Worm (Caenorhabditis elegans) whole organism, early embryonic: ENCODE data around the gene Y37A1B.7.

Source experiments
- B0310.2 ChIP-seq: sonication (generic microtip); optimal IDR thresholded peaks from 2 replicates; lab custom pipeline; 2016; ENCODE audit warnings: mild to moderate bottlenecking, missing genetic modification characterization, missing compliant biosample characterization
- F13C5.2 ChIP-seq: sonication (generic microtip); optimal IDR thresholded peaks from 2 replicates; lab custom pipeline; 2017; ENCODE audit warnings: mild to moderate bottlenecking, missing genetic modification characterization, inconsistent platforms, missing compliant biosample characterization
- aly-1 ChIP-seq: sonication (generic microtip); optimal IDR thresholded peaks from 2 replicates; lab custom pipeline; 2016; ENCODE audit warnings: missing genetic modification characterization, missing compliant biosample characterization
- ama-1 ChIP-seq: fragments of 150-350 bp; optimal IDR thresholded peaks from 2 replicates; lab custom pipeline; 2014
- ceh-13 ChIP-seq: fragments of 200-800 bp; sonication (Bioruptor generic); optimal IDR thresholded peaks from 2 replicates; lab custom pipeline; 2018; ENCODE audit warnings: mild to moderate bottlenecking, missing genetic modification characterization, missing compliant biosample characterization
- ceh-36 ChIP-seq: sonication (generic microtip); optimal IDR thresholded peaks from 2 replicates; lab custom pipeline; 2016; ENCODE audit warnings: missing genetic modification characterization, inconsistent platforms, missing compliant biosample characterization
- ets-7 ChIP-seq: sonication (generic microtip); optimal IDR thresholded peaks from 2 replicates; lab custom pipeline; 2016; ENCODE audit warnings: missing genotype, missing genetic modification characterization, missing compliant biosample characterization
- flt-1 ChIP-seq: fragments of 200-800 bp; sonication (Bioruptor generic); IDR thresholded peaks from 2 replicates; pipeline ENCODE4 v1.3.6; 2022; ENCODE audit warnings: missing genetic modification characterization, missing compliant biosample characterization
- hmbx-1 ChIP-seq: sonication (generic microtip); optimal IDR thresholded peaks from 2 replicates; lab custom pipeline; 2016; ENCODE audit warnings: mild to moderate bottlenecking, missing genetic modification characterization, missing compliant biosample characterization
- hmg-4 ChIP-seq: fragments of 200-800 bp; sonication (Bioruptor generic); optimal IDR thresholded peaks from 2 replicates; lab custom pipeline; 2018; ENCODE audit warnings: mild to moderate bottlenecking, missing genetic modification characterization, missing compliant biosample characterization
- hnd-1 ChIP-seq: sonication (generic microtip); optimal IDR thresholded peaks from 2 replicates; lab custom pipeline; 2016; ENCODE audit warnings: missing genetic modification characterization, missing compliant biosample characterization
- pes-1 ChIP-seq: fragments of 200-800 bp; sonication (Bioruptor generic); IDR thresholded peaks from 2 replicates; pipeline ENCODE4 v1.3.6; 2022; ENCODE audit warnings: missing genetic modification reagents, missing genetic modification characterization, missing compliant biosample characterization
- scrt-1 ChIP-seq: fragments of 200-800 bp; sonication (Bioruptor generic); IDR thresholded peaks from 2 replicates; pipeline ENCODE4 v1.3.6; 2022; ENCODE audit warnings: missing genetic modification characterization, missing compliant biosample characterization
- sea-1 ChIP-seq: fragments of 200-800 bp; sonication (Bioruptor generic); conservative IDR thresholded peaks from 2 replicates; pipeline ENCODE4 v1.3.6; 2022; ENCODE audit warnings: missing genetic modification characterization, missing compliant biosample characterization
- tbx-11 ChIP-seq: fragments of 200-800 bp; sonication (Bioruptor generic); IDR thresholded peaks from 2 replicates; pipeline ENCODE4 v1.3.6; 2022; ENCODE audit warnings: missing genetic modification characterization, missing compliant biosample characterization
- tbx-37 ChIP-seq: fragments of 200-800 bp; sonication (Bioruptor generic); conservative IDR thresholded peaks from 2 replicates; pipeline ENCODE4 v1.3.6; 2022; ENCODE audit warnings: missing genetic modification reagents, missing genetic modification characterization, missing compliant biosample characterization
- tra-4 ChIP-seq: sonication (generic microtip); optimal IDR thresholded peaks from 2 replicates; lab custom pipeline; 2017; ENCODE audit warnings: missing genetic modification characterization, missing compliant biosample characterization

The Y37A1B.7 gene

DNA sequence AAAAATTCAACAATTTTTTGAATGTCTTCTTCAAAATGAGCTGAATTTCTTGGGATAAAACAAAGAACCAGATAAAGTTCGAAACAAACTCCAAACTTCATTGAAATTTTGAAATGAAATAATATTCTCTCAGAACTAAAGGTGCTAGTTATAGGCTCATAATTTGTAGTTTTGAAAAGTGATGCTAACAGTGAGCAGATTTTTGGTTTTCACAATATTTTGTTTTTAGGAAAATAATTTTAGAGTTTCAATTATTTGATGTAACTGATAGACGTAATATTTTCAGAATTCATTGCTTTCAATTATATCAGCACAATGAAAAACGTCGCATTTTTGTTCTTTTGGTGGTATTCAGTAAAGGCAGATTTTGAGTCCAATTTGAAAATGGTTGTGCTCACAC is 23.7 kb downstream of the Y37A1B.7 start, which contains the start of the genes irld-56 and irld-55:
irld-56 (minus strand) TSS at position 101 of the 400 bp plus-strand sequence.
irld-55 (plus strand) TSS at position 316 of the 400 bp plus-strand sequence.
- TF ChIP-seq pes-1 (GFP tag; lab: Robert Waterston, UW) (no peak), tbx-37 (GFP tag; lab: Robert Waterston, UW) (no peak), ets-7 (tag; lab: Kevin White, UChicago) (no peak)

DNA sequence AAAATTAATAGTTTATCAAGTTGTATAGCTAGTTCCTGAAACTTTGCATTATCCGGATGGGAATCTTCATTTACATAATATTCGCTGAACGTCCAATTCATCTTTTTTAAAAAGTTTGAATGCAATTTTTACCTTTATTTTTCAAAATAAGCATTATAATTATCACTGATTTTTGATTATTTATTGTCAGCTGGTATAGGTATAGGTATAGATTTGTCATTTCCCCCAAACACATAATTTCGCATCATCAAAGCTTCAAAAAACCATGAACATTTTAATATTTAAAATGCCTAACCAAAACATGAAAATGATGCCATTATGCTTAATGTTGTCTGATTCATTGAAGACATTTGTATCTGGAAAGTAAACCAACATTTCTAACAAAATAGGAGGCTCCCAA is 27.7 kb downstream of the Y37A1B.7 start, which contains the start of gene srw-63:
srw-63 (minus strand) TSS at position 101 of the 400 bp plus-strand sequence.
- TF ChIP-seq hnd-1 (tag; lab: Kevin White, UChicago): no peak
- no peak for TF ChIP-seq F13C5.2
- TF ChIP-seq pes-1 (GFP tag; lab: Robert Waterston, UW): no peak
- TF ChIP-seq sea-1: no peak
- TF ChIP-seq tbx-11 (GFP tag; lab: Robert Waterston, UW): no peak
- TF ChIP-seq tra-4: no peak
- TF ChIP-seq tbx-37 (GFP tag; lab: Robert Waterston, UW): no peak
- no peak for TF ChIP-seq hmg-4 (GFP tag; lab: Kevin White, UChicago)

DNA sequence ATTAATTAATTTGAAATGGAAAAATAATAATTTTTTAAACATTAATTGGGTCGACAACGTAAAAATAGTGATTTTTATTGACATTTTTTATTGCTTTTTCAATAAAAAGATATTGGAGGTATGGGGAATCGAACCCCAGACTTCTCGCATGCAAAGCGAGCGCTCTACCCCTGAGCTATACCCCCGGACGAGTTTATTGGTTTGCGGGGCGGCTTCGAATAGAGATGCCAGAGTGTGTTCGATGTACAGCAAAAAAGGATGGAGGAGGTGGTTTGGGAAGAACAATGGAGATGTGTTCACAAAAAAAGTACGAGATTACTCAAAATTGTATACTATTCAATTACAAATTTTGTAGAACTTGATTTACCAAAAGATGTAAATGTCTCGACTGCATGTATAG is 29.9 kb downstream of the Y37A1B.7 start:
- TF ChIP-seq hmg-4 (GFP tag; lab: Kevin White, UChicago): no peak
- peak; percentile 62 for TF ChIP-seq hnd-1 (tag; lab: Kevin White, UChicago)
- TF ChIP-seq ets-7 (tag; lab: Kevin White, UChicago): no peak
- TF ChIP-seq aly-1 (tag; lab: Kevin White, UChicago): no peak
- TF ChIP-seq hmbx-1 (tag; lab: Kevin White, UChicago): peak; percentile 1
- peak; percentile 72 for TF ChIP-seq tbx-37 (GFP tag; lab: Robert Waterston, UW)
- TF ChIP-seq B0310.2 (tag; lab: Kevin White, UChicago): peak; percentile 4
- TF ChIP-seq ceh-13: peak; percentile 67
- peak; percentile 81 for TF ChIP-seq flt-1 (GFP tag; lab: Robert Waterston, UW)
- TF ChIP-seq ceh-36 (tag; lab: Kevin White, UChicago): no peak
- TF ChIP-seq F13C5.2: peak; percentile 68
- TF ChIP-seq tra-4: no peak
- peak; percentile 75 for TF ChIP-seq tbx-11 (GFP tag; lab: Robert Waterston, UW)
- peak; percentile 80 for TF ChIP-seq sea-1
- no peak for TF ChIP-seq ama-1 (lab: Kevin White, UChicago)
- no peak for TF ChIP-seq scrt-1
- TF ChIP-seq pes-1 (GFP tag; lab: Robert Waterston, UW): no peak; the same call in 1 of the 2 replicates

DNA sequence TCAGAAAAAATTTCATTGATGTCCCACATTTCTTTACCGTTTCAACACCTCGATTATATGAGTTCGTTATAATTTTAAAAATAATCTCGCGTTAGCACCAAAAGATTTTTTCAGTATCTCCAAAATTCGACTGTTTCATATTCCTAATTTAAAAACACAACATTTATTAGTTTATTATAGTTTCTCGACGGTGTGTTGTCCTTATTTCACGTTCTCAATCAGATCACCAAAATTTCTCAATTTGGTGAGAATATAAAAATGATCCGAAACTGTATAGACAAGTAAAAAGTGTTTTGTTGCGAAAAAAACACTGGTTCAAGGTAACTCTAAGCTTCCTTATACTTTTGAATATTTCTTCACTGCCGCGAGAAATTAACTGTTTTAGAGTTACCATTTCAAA is 34.9 kb downstream of the Y37A1B.7 start:
- TF ChIP-seq pes-1 (GFP tag; lab: Robert Waterston, UW) (no peak), ama-1 (lab: Kevin White, UChicago) (no peak), aly-1 (tag; lab: Kevin White, UChicago) (no peak), ets-7 (tag; lab: Kevin White, UChicago) (no peak), hnd-1 (tag; lab: Kevin White, UChicago) (no peak)

DNA sequence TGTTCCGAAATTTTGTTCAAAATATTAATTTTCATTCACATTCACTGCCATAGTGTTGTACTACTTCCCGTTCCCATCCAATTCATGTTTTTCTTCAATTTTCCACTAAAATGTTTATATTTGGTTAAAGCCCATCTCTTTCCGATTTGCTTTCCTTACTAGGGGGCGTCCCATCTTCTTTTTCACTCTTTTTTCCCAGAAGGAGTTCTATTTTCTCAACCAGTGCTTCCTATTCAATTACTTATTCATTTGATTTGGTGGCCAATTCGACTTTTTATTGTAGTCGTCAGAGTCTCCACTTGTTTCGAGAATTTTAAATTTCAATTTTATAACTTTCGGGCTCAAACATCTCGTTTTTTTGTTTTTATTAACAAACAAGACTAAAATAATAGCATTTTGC is 41.8 kb downstream of the Y37A1B.7 start:
- TF ChIP-seq sea-1 (no peak), tra-4 (no peak), ceh-13 (no peak), ama-1 (lab: Kevin White, UChicago) (no peak), flt-1 (GFP tag; lab: Robert Waterston, UW) (no peak), F13C5.2 (no peak), hmg-4 (GFP tag; lab: Kevin White, UChicago) (no peak), tbx-11 (GFP tag; lab: Robert Waterston, UW) (no peak), scrt-1 (no peak), hnd-1 (tag; lab: Kevin White, UChicago) (no peak), aly-1 (tag; lab: Kevin White, UChicago) (no peak), ceh-36 (tag; lab: Kevin White, UChicago) (no peak), ets-7 (tag; lab: Kevin White, UChicago) (no peak), B0310.2 (tag; lab: Kevin White, UChicago) (no peak), pes-1 (GFP tag; lab: Robert Waterston, UW) (no peak), tbx-37 (GFP tag; lab: Robert Waterston, UW) (no peak)
